Fruit fly (Drosophila melanogaster) whole organism, adult: ENCODE data around the gene Spx.

Source experiments
- CG11617 ChIP-seq: fragments of 200-800 bp; sonication (Bioruptor generic); optimal IDR thresholded peaks from 2 replicates; lab custom pipeline; 2017; ENCODE audit warnings: mild to moderate bottlenecking, missing biosample characterization, missing genetic modification reagents, missing genetic modification characterization
- CG14711 ChIP-seq: fragments of 200-800 bp; sonication (Bioruptor generic); optimal IDR thresholded peaks from 2 replicates; lab custom pipeline; 2018; ENCODE audit warnings: missing biosample characterization, mild to moderate bottlenecking, missing genetic modification characterization, moderate library complexity
- CG1620 ChIP-seq: fragments of 200-800 bp; sonication (Bioruptor generic); optimal IDR thresholded peaks from 2 replicates; lab custom pipeline; 2016; ENCODE audit warnings: missing biosample characterization, missing genetic modification characterization
- CG5204 ChIP-seq: fragments of 200-800 bp; sonication (Bioruptor generic); optimal IDR thresholded peaks from 2 replicates; lab custom pipeline; 2016; ENCODE audit warnings: missing biosample characterization, missing genetic modification characterization
- CG7045 ChIP-seq: fragments of 200-800 bp; sonication (Bioruptor generic); optimal IDR thresholded peaks from 2 replicates; lab custom pipeline; 2017; ENCODE audit warnings: missing biosample characterization, mild to moderate bottlenecking, missing genetic modification characterization
- CG7101 ChIP-seq: fragments of 200-800 bp; sonication (Bioruptor generic); optimal IDR thresholded peaks from 2 replicates; lab custom pipeline; 2018; ENCODE audit warnings: missing biosample characterization, mild to moderate bottlenecking, missing genetic modification characterization, moderate library complexity
- Clk ChIP-seq: fragments of 200-800 bp; sonication (Bioruptor generic); optimal IDR thresholded peaks from 2 replicates; lab custom pipeline; 2017; ENCODE audit warnings: missing biosample characterization, missing genetic modification characterization
- Crg-1 ChIP-seq: fragments of 200-800 bp; sonication (Bioruptor generic); optimal IDR thresholded peaks from 2 replicates; lab custom pipeline; 2016; ENCODE audit warnings: missing biosample characterization, missing genetic modification characterization
- bab1 ChIP-seq: fragments of 200-800 bp; sonication (Bioruptor generic); optimal IDR thresholded peaks from 3 replicates; lab custom pipeline; 2019; ENCODE audit warnings: missing biosample characterization, mild to moderate bottlenecking, missing genetic modification characterization, moderate library complexity
- cic ChIP-seq: fragments of 200-800 bp; sonication (Bioruptor generic); optimal IDR thresholded peaks from 2 replicates; lab custom pipeline; 2017; ENCODE audit warnings: missing biosample characterization, mild to moderate bottlenecking, missing genetic modification characterization, moderate library complexity
- kay ChIP-seq: fragments of 200-800 bp; sonication (Bioruptor generic); peaks from one replicate; lab custom pipeline; 2016; ENCODE audit warnings: missing biosample characterization, missing genetic modification characterization, borderline replicate concordance
- pad ChIP-seq: fragments of 200-800 bp; sonication (Bioruptor generic); optimal IDR thresholded peaks from 3 replicates; lab custom pipeline; 2017; ENCODE audit warnings: missing biosample characterization, missing genetic modification characterization, mild to moderate bottlenecking, moderate library complexity, missing genetic modification reagents
- tj ChIP-seq: fragments of 200-800 bp; sonication (Bioruptor generic); optimal IDR thresholded peaks from 3 replicates; lab custom pipeline; 2017; ENCODE audit warnings: missing biosample characterization, mild to moderate bottlenecking, missing genetic modification characterization, moderate library complexity
- toe ChIP-seq: fragments of 200-800 bp; sonication (Bioruptor generic); optimal IDR thresholded peaks from 2 replicates; lab custom pipeline; 2016; ENCODE audit warnings: missing biosample characterization, missing genetic modification characterization

- TF ChIP-seq CG7045 (GFP tag; lab: Kevin White, UChicago) (no peak), CG14711 (no peak), cic (GFP tag; lab: Kevin White, UChicago) (no peak), CG5204 (GFP tag; lab: Kevin White, UChicago) (no peak), Clk (no peak), Crg-1 (GFP tag; lab: Kevin White, UChicago) (no peak), CG1620 (GFP tag; lab: Kevin White, UChicago) (no peak), CG11617 (GFP tag; lab: Kevin White, UChicago) (no peak), bab1 (peak; percentile 24), tj (GFP tag; lab: Kevin White, UChicago) (peak; percentile 11), kay (no peak), toe (GFP tag; lab: Kevin White, UChicago) (no peak), CG7101 (tag; lab: Kevin White, UChicago) (no peak), pad (GFP tag; lab: Kevin White, UChicago) (no peak)
Measured at dm6 chrX:6283470-6283869, 27.8 kb downstream of the Spx start, which contains the start of gene CG11700.
